Worm (Caenorhabditis elegans) whole organism, midembryonic: ENCODE results near the gene M153.5.
A peak's percentile ranks its signal among the peaks of the same experiment; 100 is the strongest.

Source experiments
- T22C8.4 ChIP-seq: fragments of 200-800 bp; sonication (Bioruptor generic); IDR thresholded peaks from 2 replicates; pipeline ENCODE4 v1.3.6; 2022; ENCODE audit warnings: missing genetic modification characterization, missing compliant biosample characterization
- cog-1 ChIP-seq: sonication (generic microtip); optimal IDR thresholded peaks from 2 replicates; lab custom pipeline; 2016; ENCODE audit warnings: missing genetic modification characterization, missing compliant biosample characterization
- flt-1 ChIP-seq: fragments of 200-800 bp; sonication (Bioruptor generic); IDR thresholded peaks from 2 replicates; pipeline ENCODE4 v1.3.6; 2022; ENCODE audit warnings: missing genetic modification characterization, missing compliant biosample characterization
- klf-2 ChIP-seq: fragments of 200-800 bp; sonication (Bioruptor generic); conservative IDR thresholded peaks from 2 replicates; pipeline ENCODE4 v1.3.6; 2022; ENCODE audit warnings: missing genetic modification reagents, missing genetic modification characterization, missing compliant biosample characterization
- med-1 ChIP-seq: sonication (generic microtip); optimal IDR thresholded peaks from 2 replicates; lab custom pipeline; 2017; ENCODE audit warnings: missing genetic modification characterization, mild to moderate bottlenecking, missing compliant biosample characterization, antibody characterized with exemption, missing genetic modification reagents; ENCODE audit not compliant: insufficient read depth
- ref-1 ChIP-seq: fragments of 200-800 bp; sonication (Bioruptor generic); conservative IDR thresholded peaks from 2 replicates; pipeline ENCODE4 v1.3.6; 2022; ENCODE audit warnings: missing genetic modification reagents, missing genetic modification characterization, missing compliant biosample characterization
- tab-1 ChIP-seq: fragments of 200-800 bp; sonication (Bioruptor generic); IDR thresholded peaks from 2 replicates; pipeline ENCODE4 v1.3.6; 2022; ENCODE audit warnings: missing genetic modification characterization, missing compliant biosample characterization
- ztf-23 ChIP-seq: fragments of 200-800 bp; sonication (Bioruptor generic); IDR thresholded peaks from 2 replicates; pipeline ENCODE4 v1.3.6; 2022; ENCODE audit warnings: missing genetic modification reagents, missing genetic modification characterization, missing compliant biosample characterization
- ztf-29 ChIP-seq: fragments of 200-800 bp; sonication (Bioruptor generic); IDR thresholded peaks from 2 replicates; pipeline ENCODE4 v1.3.6; 2022; ENCODE audit warnings: missing genetic modification reagents, missing genetic modification characterization, missing compliant biosample characterization

Gene M153.5

ce11 chrX:12178351-12179089, 34.7 kb downstream of the M153.5 start:
- TF ChIP-seq med-1 (GFP tag; lab: Kevin White, UChicago) = no peak
- TF ChIP-seq ref-1 (GFP tag; lab: Robert Waterston, UW) = no peak
- no peak for TF ChIP-seq flt-1
- no peak for TF ChIP-seq T22C8.4
- no peak for TF ChIP-seq klf-2

DNA sequence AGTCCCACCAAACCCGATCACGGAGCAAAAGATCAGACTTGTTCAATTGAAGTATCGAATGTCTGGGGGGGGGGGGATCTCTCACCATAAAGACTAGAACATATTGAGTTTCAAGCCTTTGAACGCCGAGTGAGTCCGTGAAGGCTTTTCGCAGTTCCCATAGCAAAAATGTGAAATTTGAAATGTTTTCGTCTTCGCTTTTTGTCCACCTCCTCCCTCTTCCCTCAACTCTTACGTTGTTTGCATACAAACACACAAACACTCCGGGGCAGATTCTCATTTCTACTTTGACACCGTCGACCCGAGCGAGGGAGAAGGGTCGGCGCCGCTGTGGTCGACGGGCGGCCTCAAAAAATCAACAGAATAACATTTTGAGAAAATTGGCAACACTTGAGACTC, 35.3 kb downstream of the M153.5 start:
- TF ChIP-seq med-1 (GFP tag; lab: Kevin White, UChicago) = no peak
- TF ChIP-seq ztf-29 (GFP tag; lab: Robert Waterston, UW) = no peak

DNA sequence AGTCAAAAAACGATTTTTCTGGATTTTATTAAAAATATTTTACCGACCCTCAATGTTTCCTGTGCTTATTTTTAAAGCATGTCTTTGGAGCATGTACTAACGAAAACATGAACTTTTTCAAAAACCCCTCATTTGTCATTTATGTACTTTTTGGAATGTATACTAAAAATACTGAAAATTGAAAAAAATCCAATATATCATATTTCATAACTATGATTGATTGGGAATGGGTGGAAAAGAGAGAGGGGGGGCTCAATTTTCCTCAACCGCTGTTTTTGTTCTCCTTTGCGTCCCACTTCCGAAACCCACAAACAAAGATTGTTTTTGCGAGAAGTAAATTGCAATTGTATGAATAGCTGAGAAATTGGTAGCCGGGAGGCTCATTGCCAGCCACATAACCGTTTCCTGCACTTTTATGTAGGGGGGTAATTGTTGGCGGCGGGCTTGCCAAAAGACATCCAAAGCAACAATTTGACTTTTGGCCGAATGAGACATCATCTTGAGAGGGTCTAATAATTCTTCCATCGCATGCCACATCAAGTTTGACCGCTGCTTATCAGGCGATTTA, 36.1 kb downstream of the M153.5 start:
- no peak for TF ChIP-seq ztf-29 (GFP tag; lab: Robert Waterston, UW)
- TF ChIP-seq tab-1 = 0 out of 2 replicates have a peak, but pooled peaks have one; percentile 66

ce11 chrX:12180681-12181080, 36.9 kb downstream of the M153.5 start:
- no peak for TF ChIP-seq ref-1 (GFP tag; lab: Robert Waterston, UW)
- no peak for TF ChIP-seq tab-1
- TF ChIP-seq ztf-29 (GFP tag; lab: Robert Waterston, UW) = no peak
- TF ChIP-seq ztf-23 = no peak
- no peak for TF ChIP-seq T22C8.4
- no peak for TF ChIP-seq klf-2
- no peak for TF ChIP-seq flt-1

DNA sequence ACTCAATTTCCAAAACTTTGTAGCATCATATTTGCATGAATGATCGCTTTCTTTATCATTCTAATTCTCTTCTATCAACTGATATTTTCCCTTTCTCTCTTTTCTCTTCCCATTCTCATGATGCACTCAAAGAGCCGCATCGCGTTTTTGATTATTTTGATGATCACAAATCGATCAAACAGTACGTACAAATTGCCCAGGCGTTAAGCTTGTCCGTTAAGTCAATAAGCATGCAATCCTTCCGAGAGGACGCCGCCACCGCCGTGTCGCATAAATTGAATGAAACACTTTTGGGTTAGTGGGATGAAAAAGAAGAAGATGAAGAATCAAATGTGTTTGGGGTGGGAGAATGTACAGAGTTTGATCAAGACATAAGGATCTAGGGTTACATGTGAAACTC, 37.8 kb downstream of the M153.5 start:
- no peak for TF ChIP-seq tab-1
- no peak for TF ChIP-seq med-1 (GFP tag; lab: Kevin White, UChicago)
- TF ChIP-seq ztf-23 = no peak
- no peak for TF ChIP-seq T22C8.4
- no peak for TF ChIP-seq ref-1 (GFP tag; lab: Robert Waterston, UW)
- no peak for TF ChIP-seq klf-2
- TF ChIP-seq cog-1 = no peak

DNA sequence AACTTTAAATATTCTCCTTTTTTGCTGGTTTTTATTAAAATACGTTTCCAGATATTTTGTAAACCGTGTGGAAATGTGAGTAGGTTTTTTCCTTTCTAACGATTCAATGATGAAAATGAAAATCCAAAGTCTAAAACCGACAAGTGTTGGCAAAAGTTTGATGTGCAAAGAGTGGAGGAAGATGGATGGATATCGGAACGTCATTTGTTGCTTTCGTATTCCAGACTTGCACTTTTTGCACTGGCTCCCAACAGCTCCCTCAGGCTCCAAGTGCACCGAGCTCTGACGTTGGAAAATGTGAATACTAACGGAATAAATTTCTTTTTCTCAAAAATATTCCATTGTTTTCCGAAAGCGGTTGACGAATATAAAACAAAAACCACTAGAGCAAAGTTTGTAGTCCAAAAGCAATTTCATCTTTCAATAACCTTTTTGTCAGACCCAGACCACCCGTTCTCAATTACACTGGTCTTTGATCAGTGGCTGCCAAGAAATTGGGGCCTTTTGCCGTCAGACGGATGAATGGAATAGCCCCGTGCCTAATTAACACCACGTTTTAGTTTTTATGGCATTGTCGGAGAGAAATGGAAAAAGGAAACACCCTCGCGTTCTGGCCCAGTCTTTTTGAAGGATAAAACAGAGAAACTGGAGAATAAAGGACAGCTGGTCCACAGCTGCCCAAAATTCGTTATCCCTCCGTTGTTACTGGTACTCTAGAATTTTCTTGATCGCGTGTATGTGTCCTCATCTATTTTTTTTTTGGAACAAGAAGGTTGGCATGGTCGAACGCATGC, 39.1 kb downstream of the M153.5 start:
- no peak for TF ChIP-seq klf-2
- TF ChIP-seq flt-1 = 0 out of 2 replicates have a peak, but pooled peaks have one; percentile 19
- TF ChIP-seq ref-1 (GFP tag; lab: Robert Waterston, UW) = no peak
- no peak for TF ChIP-seq med-1 (GFP tag; lab: Kevin White, UChicago)
- TF ChIP-seq ztf-29 (GFP tag; lab: Robert Waterston, UW) = no peak
- no peak for TF ChIP-seq ztf-23
- TF ChIP-seq T22C8.4 = no peak
- peak; percentile 51 for TF ChIP-seq cog-1
- no peak for TF ChIP-seq tab-1

- TF ChIP-seq ref-1 (GFP tag; lab: Robert Waterston, UW) (no peak), T22C8.4 (no peak), tab-1 (no peak), cog-1 (no peak), ztf-29 (GFP tag; lab: Robert Waterston, UW) (no peak), klf-2 (no peak), ztf-23 (no peak)
Observed at ce11 chrX:12184393-12184792, 40.6 kb downstream of the M153.5 start.

DNA sequence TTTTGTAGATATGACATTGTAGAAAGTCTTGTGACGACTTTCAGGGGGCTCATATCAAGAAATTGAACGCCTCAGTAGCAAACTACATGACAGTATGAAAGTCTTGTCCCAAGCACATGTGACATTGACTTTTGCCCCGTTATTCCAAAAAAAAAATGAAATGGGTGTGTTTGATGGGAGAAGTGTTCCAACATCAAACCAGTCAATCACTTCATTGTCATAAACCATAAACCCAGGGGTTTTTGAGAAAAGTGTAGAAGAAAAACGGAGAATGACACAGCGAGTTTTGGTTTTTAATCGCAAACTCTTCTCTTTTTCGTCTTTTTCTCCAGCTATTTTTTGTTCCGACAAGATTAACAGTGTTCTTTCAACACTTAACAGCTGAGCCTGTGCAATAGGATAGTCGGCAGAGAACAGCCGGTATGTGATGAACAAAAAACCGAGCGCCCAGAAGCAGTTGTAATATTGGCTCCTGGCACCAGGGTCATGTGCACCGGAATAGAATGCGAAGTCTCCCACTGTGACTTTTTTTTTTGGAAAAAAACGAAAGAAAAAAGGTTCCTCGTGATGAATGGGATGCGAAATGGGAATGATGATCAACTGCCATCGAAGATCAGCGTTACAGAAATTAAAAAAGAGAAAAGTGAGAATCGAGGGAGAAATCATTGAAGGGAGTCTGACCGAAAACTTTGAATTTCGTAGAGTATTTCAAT, 42.2 kb downstream of the M153.5 start:
- TF ChIP-seq T22C8.4 (no peak), ref-1 (GFP tag; lab: Robert Waterston, UW) (no peak), med-1 (GFP tag; lab: Kevin White, UChicago) (no peak), flt-1 (no peak), ztf-23 (no peak), cog-1 (no peak), ztf-29 (GFP tag; lab: Robert Waterston, UW) (no peak), klf-2 (no peak), tab-1 (no peak)

- no peak for TF ChIP-seq ref-1 (GFP tag; lab: Robert Waterston, UW)
- no peak for TF ChIP-seq klf-2
- TF ChIP-seq ztf-23 = no peak
- TF ChIP-seq flt-1 = no peak
Observed at ce11 chrX:12186592-12186991, 42.8 kb downstream of the M153.5 start.

- TF ChIP-seq flt-1 (no peak), cog-1 (no peak), T22C8.4 (no peak)
Observed at ce11 chrX:12188280-12189071, 44.7 kb downstream of the M153.5 start.
